Worm (Caenorhabditis elegans) whole organism, L1 larva: Measurements from ENCODE around the gene str-177.

Experiments
- ceh-90 ChIP-seq: sonication (generic microtip); optimal IDR thresholded peaks from 2 replicates; lab custom pipeline; 2016; ENCODE audit warnings: missing genetic modification characterization, missing compliant biosample characterization
- skn-1 ChIP-seq: fragments of 150-350 bp; optimal IDR thresholded peaks from 2 replicates; lab custom pipeline; 2014; ENCODE audit warnings: missing biosample characterization, missing genetic modification characterization
- sptf-1 ChIP-seq: fragments of 150-350 bp; optimal IDR thresholded peaks from 2 replicates; lab custom pipeline; 2014; ENCODE audit warnings: missing biosample characterization, missing genetic modification characterization
- unc-130 ChIP-seq: fragments of 150-350 bp; optimal IDR thresholded peaks from 2 replicates; lab custom pipeline; 2017; ENCODE audit warnings: missing biosample characterization, missing genetic modification characterization, inconsistent platforms

ce11 chrV:9163897-9164296, 34.9 kb downstream of the str-177 start:
- TF ChIP-seq ceh-90 (tag; lab: Kevin White, UChicago) (no peak), unc-130 (tag; lab: Kevin White, UChicago) (no peak), skn-1 (tag; lab: Kevin White, UChicago) (no peak), sptf-1 (tag; lab: Kevin White, UChicago) (no peak)
